Worm (Caenorhabditis elegans): Measurements from ENCODE around the gene clec-231.
A peak's percentile ranks its signal among the peaks of the same experiment; 100 is the strongest.
"Not testable (repeated sequence)": the region's sequence is repeated elsewhere in the genome, so short reads cannot be mapped to it uniquely, and the experiment has no call there.

clec-231 gene

DNA sequence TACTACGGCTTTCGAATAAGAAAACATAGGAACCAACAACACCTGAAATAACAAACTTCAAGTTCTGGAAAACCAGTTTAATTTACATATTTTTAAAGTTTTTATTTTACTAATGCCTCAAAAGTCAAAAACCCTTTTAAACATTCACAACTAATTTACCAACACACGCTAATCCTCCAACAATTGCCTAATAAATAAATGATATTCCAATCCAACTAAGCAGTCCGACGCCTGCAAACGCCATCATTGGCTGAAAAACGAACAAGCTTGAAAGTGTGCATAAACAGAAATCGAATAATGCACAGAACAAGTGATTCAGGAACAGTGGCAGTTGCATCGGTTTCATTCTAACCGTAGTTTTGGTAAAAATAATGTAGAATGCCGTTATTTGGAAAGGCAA, 17.3 kb upstream of the clec-231 start:
- no peak for TF ChIP-seq ztf-4 (tag; optimal IDR thresholded peaks at IDR 0.05)
- no peak for TF ChIP-seq C04F5.9 (tag; optimal IDR thresholded peaks at IDR 0.05)

DNA sequence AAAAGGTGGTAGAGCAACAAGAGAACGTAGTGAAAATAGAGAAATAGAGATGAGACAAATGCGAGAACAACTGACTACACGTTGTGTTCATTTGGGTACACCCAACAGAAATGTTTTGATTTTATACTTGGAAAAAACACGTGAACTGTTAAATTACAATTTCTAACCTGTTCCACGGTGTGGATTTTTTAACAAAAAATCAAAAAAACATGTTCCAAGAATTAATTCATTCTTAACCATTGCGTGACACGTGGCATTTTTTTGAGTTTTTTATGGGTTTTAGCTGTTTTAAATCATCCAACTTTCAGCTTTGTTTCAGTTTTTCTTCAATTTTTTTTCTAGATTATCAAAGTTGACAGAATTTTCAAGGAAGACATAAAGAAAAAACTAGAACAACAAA, 10.9 kb upstream of the clec-231 start, which contains the start of gene ech-1.1:
TSS of gene ech-1.1 (minus strand) at position 101 of the 400 bp plus-strand sequence.
- not testable (repeated sequence) for TF ChIP-seq zip-4 (GFP tag; optimal IDR thresholded peaks at IDR 0.05); unc-62 (GFP tag; optimal IDR thresholded peaks at IDR 0.05); lsy-2 (tag; optimal IDR thresholded peaks at IDR 0.05)

DNA sequence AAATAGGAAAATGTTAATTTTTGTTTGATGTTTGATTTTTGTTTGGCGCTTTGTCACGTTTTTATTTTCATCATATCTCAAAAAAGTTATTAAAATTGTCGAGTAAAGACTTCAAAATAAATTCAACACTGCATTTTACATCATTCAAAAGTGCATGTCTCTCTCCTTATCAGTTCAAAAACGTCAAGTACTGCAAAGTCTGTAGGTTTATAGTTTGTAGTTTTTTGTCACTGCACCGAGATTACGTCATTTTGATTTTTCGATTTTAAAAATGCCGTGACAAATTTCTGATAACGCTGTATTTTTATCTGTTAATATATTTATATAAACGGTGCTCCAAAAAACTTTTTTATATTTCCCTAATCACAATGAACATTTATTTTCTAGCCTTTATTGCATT, 4.1 kb upstream of the clec-231 start, which contains the start of gene C29F3.7:
TSS of gene C29F3.7 (plus strand) at position 254 of the 400 bp plus-strand sequence.
- TF ChIP-seq lin-35 (GFP tag; optimal IDR thresholded peaks at IDR 0.05), result peak in 1 of 2 experiments; percentile 42
- TF ChIP-seq ceh-88 (GFP tag; IDR thresholded peaks at IDR 0.05), result no peak
- no peak for TF ChIP-seq F16B12.6 (tag; optimal IDR thresholded peaks at IDR 0.05)
- TF ChIP-seq pax-3 (tag; optimal IDR thresholded peaks at IDR 0.05), result peak; percentile 67
- no peak for TF ChIP-seq ceh-90 (tag; optimal IDR thresholded peaks at IDR 0.05)
- TF ChIP-seq nhr-20 (tag; optimal IDR thresholded peaks at IDR 0.05), result peak; percentile 63
- TF ChIP-seq efl-1 (optimal IDR thresholded peaks at IDR 0.05), result no peak
- TF ChIP-seq efl-1 (GFP tag; optimal IDR thresholded peaks at IDR 0.05 in 1 of 2), result peak in 1 of 2 experiments; percentile 44
- TF ChIP-seq pqm-1 (tag; optimal IDR thresholded peaks at IDR 0.05), result peak; percentile 55
- TF ChIP-seq nhr-12 (tag; optimal IDR thresholded peaks at IDR 0.05), result no peak
- peak; percentile 98 for TF ChIP-seq elt-2 (tag; optimal IDR thresholded peaks at IDR 0.05)

DNA sequence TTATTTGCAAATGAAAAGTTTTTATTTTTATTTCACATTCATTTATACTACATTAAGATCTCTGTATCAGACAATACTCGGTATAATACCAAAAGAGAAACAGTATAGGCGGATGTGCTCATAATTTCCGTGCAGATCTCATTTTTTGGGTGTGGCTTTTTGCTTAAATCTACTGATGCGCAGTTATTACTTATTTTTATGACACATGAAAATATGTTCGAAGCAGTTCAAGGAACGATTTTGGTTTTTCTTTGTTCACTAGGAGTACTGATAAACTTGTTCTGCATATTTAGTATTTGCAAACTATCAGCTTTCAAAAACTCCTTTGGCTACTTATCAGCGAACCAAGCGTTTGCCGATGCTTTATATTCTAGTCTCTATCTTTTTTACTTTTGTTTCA, 1.9 kb upstream of the clec-231 start, which contains the start of gene srx-58:
TSS of gene srx-58 (plus strand) at position 301 of the 400 bp plus-strand sequence.
- TF ChIP-seq efl-1 (optimal IDR thresholded peaks at IDR 0.05) (no peak), efl-1 (GFP tag; optimal IDR thresholded peaks at IDR 0.05 in 1 of 2) (no peak), lsy-2 (tag; optimal IDR thresholded peaks at IDR 0.05) (no peak), unc-130 (tag; optimal IDR thresholded peaks at IDR 0.05) (no peak), mep-1 (tag; optimal IDR thresholded peaks at IDR 0.05) (no peak), nhr-84 (tag; optimal IDR thresholded peaks at IDR 0.05) (no peak)

DNA sequence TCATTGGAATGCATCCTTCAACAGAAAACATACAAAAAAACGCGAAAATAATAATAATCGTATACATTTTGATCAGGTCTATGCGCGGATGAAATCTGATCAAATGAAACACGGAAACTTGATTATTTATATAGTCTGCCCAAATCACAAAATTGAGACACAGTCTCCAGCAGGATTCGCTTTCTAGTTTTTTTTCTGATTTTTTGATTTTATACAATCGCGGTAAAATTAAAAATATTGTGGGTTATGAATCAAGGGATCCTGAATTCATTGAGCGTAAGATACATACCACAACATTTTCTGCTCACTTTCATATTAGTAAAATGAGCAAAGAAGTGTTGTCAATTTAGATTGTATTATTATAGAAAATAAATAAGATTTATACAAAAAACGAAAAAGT, 1.5 kb downstream of the clec-231 start, which contains the start of gene clec-230:
TSS of gene clec-230 (minus strand) at position 101 of the 400 bp plus-strand sequence.
- TF ChIP-seq elt-3 (tag; optimal IDR thresholded peaks at IDR 0.05) (no peak), C34B4.2 (tag; optimal IDR thresholded peaks at IDR 0.05) (no peak), unc-130 (tag; optimal IDR thresholded peaks at IDR 0.05) (no peak), swsn-7 (tag; optimal IDR thresholded peaks at IDR 0.05) (no peak), hlh-17 (GFP tag; optimal IDR thresholded peaks at IDR 0.05; ENCODE audit: borderline replicate concordance) (no peak), ztf-11 (tag; optimal IDR thresholded peaks at IDR 0.05) (no peak), ceh-88 (GFP tag; IDR thresholded peaks at IDR 0.05) (no peak), ztf-4 (tag; optimal IDR thresholded peaks at IDR 0.05) (no peak), mab-9 (GFP tag; IDR thresholded peaks at IDR 0.05) (no peak), irx-1 (tag; optimal IDR thresholded peaks at IDR 0.05) (no peak), nhr-85 (tag) (no peak), snpc-4 (tag; optimal IDR thresholded peaks at IDR 0.05) (no peak), lin-14 (GFP tag; optimal IDR thresholded peaks at IDR 0.05) (no peak), nhr-76 (tag; optimal IDR thresholded peaks at IDR 0.05) (no peak), alr-1 (tag; optimal IDR thresholded peaks at IDR 0.05; ENCODE audit: borderline replicate concordance) (no peak)

DNA sequence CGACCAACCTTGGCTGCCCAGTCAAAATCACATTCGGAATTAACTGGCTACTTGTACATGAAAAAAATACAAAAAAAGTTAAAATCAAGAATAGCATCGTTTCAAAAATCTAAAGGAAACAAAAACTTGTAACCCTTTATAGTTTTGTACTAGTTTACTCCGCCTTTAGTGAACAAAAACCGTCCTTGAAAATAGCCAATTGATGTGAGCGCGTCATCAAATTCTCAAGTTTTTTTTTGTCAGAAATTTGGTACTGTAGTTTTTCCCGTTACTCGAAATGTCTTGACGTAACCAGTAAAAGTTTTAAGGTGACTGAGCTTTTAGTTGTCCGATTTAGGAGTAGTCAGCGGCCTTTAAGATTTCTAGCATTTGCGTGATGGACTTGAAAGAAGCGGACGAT, 3.2 kb downstream of the clec-231 start, which contains the start of gene C29F3.3:
TSS of gene C29F3.3 (minus strand) at position 101 of the 400 bp plus-strand sequence.
- no peak for TF ChIP-seq ceh-90 (tag; optimal IDR thresholded peaks at IDR 0.05)
- TF ChIP-seq lin-35 (GFP tag; optimal IDR thresholded peaks at IDR 0.05), result no peak
- no peak for TF ChIP-seq egl-27 (tag; optimal IDR thresholded peaks at IDR 0.05)
- TF ChIP-seq lin-14 (GFP tag; optimal IDR thresholded peaks at IDR 0.05), result no peak
- no peak for TF ChIP-seq mep-1 (tag; optimal IDR thresholded peaks at IDR 0.05)
- no peak for TF ChIP-seq jun-1 (tag; optimal IDR thresholded peaks at IDR 0.05)
- TF ChIP-seq pax-3 (tag; optimal IDR thresholded peaks at IDR 0.05), result no peak
- no peak for TF ChIP-seq nhr-19 (GFP tag; conservative IDR thresholded peaks at IDR 0.05)
- TF ChIP-seq lin-13 (GFP tag; optimal IDR thresholded peaks at IDR 0.05), result no peak
- TF ChIP-seq C04F5.9 (tag; optimal IDR thresholded peaks at IDR 0.05), result no peak
- no peak for TF ChIP-seq zag-1 (tag; optimal IDR thresholded peaks at IDR 0.05)
- no peak for TF ChIP-seq Y116A8C.19 (tag; optimal IDR thresholded peaks at IDR 0.05; ENCODE audit: borderline replicate concordance)
- TF ChIP-seq pqm-1 (tag; optimal IDR thresholded peaks at IDR 0.05), result no peak
- no peak for TF ChIP-seq fkh-4 (tag; optimal IDR thresholded peaks at IDR 0.05; ENCODE audit: borderline replicate concordance)
- no peak for TF ChIP-seq ztf-4 (tag; optimal IDR thresholded peaks at IDR 0.05)
- no peak for TF ChIP-seq lin-15B (tag; optimal IDR thresholded peaks at IDR 0.05)
